Fruit fly (Drosophila melanogaster) whole organism, embryonic: ENCODE measurements around the gene Art3.

ENCODE experiments used
- Ada2b ChIP-seq: fragments of 200-800 bp; sonication (Bioruptor generic); IDR thresholded peaks from 2 replicates; pipeline ENCODE4 v1.3.6; 2022; ENCODE audit warnings: missing biosample characterization, missing genetic modification characterization
- Antp ChIP-seq: fragments of 200-800 bp; sonication (Bioruptor generic); optimal IDR thresholded peaks from 3 replicates; lab custom pipeline; 2016; ENCODE audit warnings: missing biosample characterization, missing genetic modification characterization
- Asciz ChIP-seq: fragments of 200-800 bp; sonication (Bioruptor generic); optimal IDR thresholded peaks from 2 replicates; lab custom pipeline; 2017; ENCODE audit warnings: missing biosample characterization, mild to moderate bottlenecking, missing genetic modification characterization, missing genetic modification reagents
- Atf6 ChIP-seq: fragments of 200-800 bp; sonication (Bioruptor generic); IDR thresholded peaks from 2 replicates; pipeline ENCODE4 v1.3.6; 2022; ENCODE audit warnings: missing biosample characterization, missing genetic modification characterization
- CG10462 ChIP-seq: fragments of 200-800 bp; sonication (Bioruptor generic); optimal IDR thresholded peaks from 2 replicates; lab custom pipeline; 2016; ENCODE audit warnings: missing biosample characterization, missing genetic modification characterization
- CG12236 ChIP-seq: fragments of 200-800 bp; sonication (Bioruptor generic); optimal IDR thresholded peaks from 2 replicates; lab custom pipeline; 2016; ENCODE audit warnings: missing biosample characterization, missing genetic modification characterization
- CG12659 ChIP-seq: fragments of 200-800 bp; sonication (Bioruptor generic); optimal IDR thresholded peaks from 3 replicates; lab custom pipeline; 2017; ENCODE audit warnings: mild to moderate bottlenecking, missing biosample characterization, missing genetic modification reagents, missing genetic modification characterization
- CG12744 ChIP-seq: fragments of 200-800 bp; sonication (Bioruptor generic); optimal IDR thresholded peaks from 2 replicates; lab custom pipeline; 2016; ENCODE audit warnings: missing biosample characterization, missing genetic modification characterization
- CG15601 ChIP-seq: fragments of 200-800 bp; sonication (Bioruptor generic); optimal IDR thresholded peaks from 3 replicates; lab custom pipeline; 2019; ENCODE audit warnings: missing biosample characterization, mild to moderate bottlenecking, missing genetic modification characterization, moderate library complexity
- CG18262 ChIP-seq: fragments of 200-800 bp; optimal IDR thresholded peaks from 3 replicates; lab custom pipeline; 2019; ENCODE audit warnings: missing biosample characterization, mild to moderate bottlenecking, missing genetic modification characterization, moderate library complexity
- CG2202 ChIP-seq: fragments of 200-800 bp; sonication (Bioruptor generic); optimal IDR thresholded peaks from 2 replicates; lab custom pipeline; 2018; ENCODE audit warnings: missing biosample characterization, mild to moderate bottlenecking, missing genetic modification characterization
- CG3163 ChIP-seq: fragments of 200-800 bp; sonication (Bioruptor generic); optimal IDR thresholded peaks from 3 replicates; lab custom pipeline; 2016; ENCODE audit warnings: missing biosample characterization, missing genetic modification characterization
- CG33557 ChIP-seq: fragments of 200-800 bp; sonication (Bioruptor generic); optimal IDR thresholded peaks from 2 replicates; lab custom pipeline; 2019; ENCODE audit warnings: missing biosample characterization, mild to moderate bottlenecking, missing genetic modification characterization, moderate library complexity
- CG34224 ChIP-seq: fragments of 200-800 bp; sonication (Bioruptor generic); IDR thresholded peaks from 3 replicates; pipeline ENCODE4 v1.3.6; 2022; ENCODE audit warnings: missing biosample characterization, missing genetic modification characterization; ENCODE audit not compliant: partially characterized antibody
- CG3726 ChIP-seq: fragments of 200-800 bp; sonication (Bioruptor generic); IDR thresholded peaks from 3 replicates; pipeline ENCODE4, ENCODE4 v1.3.6; 2022; ENCODE audit warnings: missing biosample characterization, missing genetic modification characterization
- CG7357 ChIP-seq: fragments of 200-800 bp; sonication (Bioruptor generic); IDR thresholded peaks from 3 replicates; pipeline ENCODE4 v1.3.6; 2022; ENCODE audit warnings: missing biosample characterization, missing genetic modification characterization
- Dbx ChIP-seq: fragments of 200-800 bp; sonication (Bioruptor generic); IDR thresholded peaks from 3 replicates; pipeline ENCODE4 v1.3.6; 2022; ENCODE audit warnings: missing biosample characterization, missing genetic modification characterization
- Doc2 ChIP-seq: fragments of 200-800 bp; sonication (Bioruptor generic); IDR thresholded peaks from 2 replicates; pipeline ENCODE4 v1.3.6; 2022; ENCODE audit warnings: missing biosample characterization, missing genetic modification characterization
- Dref ChIP-seq: fragments of 200-800 bp; sonication (Bioruptor generic); IDR thresholded peaks from 2 replicates; pipeline ENCODE4 v1.3.6; 2022; ENCODE audit warnings: missing biosample characterization, missing genetic modification characterization
- Eip74EF ChIP-seq, 2 experiments: fragments of 200-800 bp in 1 of 2; fragments of >200 bp in 1 of 2; sonication (Bioruptor generic) in 1 of 2; optimal IDR thresholded peaks; 2 replicates each; lab custom pipeline; 2017 to 2019; ENCODE audit warnings: missing biosample characterization in 2 of 2, missing genetic modification characterization in 2 of 2, mild to moderate bottlenecking in 1 of 2, moderate library complexity in 1 of 2
- H2.0 ChIP-seq: fragments of 200-800 bp; sonication (Bioruptor generic); IDR thresholded peaks from 2 replicates; pipeline ENCODE4 v1.3.6; 2022; ENCODE audit warnings: missing biosample characterization, missing genetic modification characterization
- HLH4C ChIP-seq: fragments of 200-800 bp; sonication (Bioruptor generic); IDR thresholded peaks from 3 replicates; pipeline ENCODE4 v1.3.6; 2022; ENCODE audit warnings: missing biosample characterization, missing genetic modification characterization; ENCODE audit not compliant: partially characterized antibody
- Hey ChIP-seq: fragments of 200-800 bp; sonication (Bioruptor generic); optimal IDR thresholded peaks from 3 replicates; lab custom pipeline; 2018; ENCODE audit warnings: missing biosample characterization, mild to moderate bottlenecking, missing genetic modification characterization
- Hr39 ChIP-seq: fragments of >200 bp; optimal IDR thresholded peaks from 2 replicates; lab custom pipeline; 2017
- Max ChIP-seq: fragments of 200-800 bp; sonication (Bioruptor generic); optimal IDR thresholded peaks from 2 replicates; lab custom pipeline; 2016; ENCODE audit warnings: missing biosample characterization, mild to moderate bottlenecking, missing genetic modification characterization
- Med ChIP-seq: fragments of 200-800 bp; sonication (Bioruptor generic); peaks from one replicate; lab custom pipeline; 2016; ENCODE audit warnings: missing biosample characterization, missing genetic modification characterization, mild to moderate bottlenecking, inconsistent platforms, moderate library complexity
- Sin3A ChIP-seq: fragments of >200 bp; optimal IDR thresholded peaks from 2 replicates; lab custom pipeline; 2018
- Sry-δ ChIP-seq: fragments of 200-800 bp; sonication (Bioruptor generic); optimal IDR thresholded peaks from 2 replicates; lab custom pipeline; 2016; ENCODE audit warnings: missing biosample characterization, missing genetic modification characterization
- Ssrp ChIP-seq: fragments of 200-800 bp; sonication (Bioruptor generic); optimal IDR thresholded peaks from 2 replicates; lab custom pipeline; 2018; ENCODE audit warnings: missing biosample characterization, mild to moderate bottlenecking, missing genetic modification characterization, moderate library complexity
- Xbp1 ChIP-seq: fragments of 200-800 bp; sonication (Bioruptor generic); optimal IDR thresholded peaks from 3 replicates; lab custom pipeline; 2016; ENCODE audit warnings: missing biosample characterization, mild to moderate bottlenecking, missing genetic modification characterization
- ash1 ChIP-seq: fragments of 200-800 bp; sonication (Bioruptor generic); optimal IDR thresholded peaks from 2 replicates; lab custom pipeline; 2018; ENCODE audit warnings: missing biosample characterization, mild to moderate bottlenecking, missing genetic modification characterization
- br ChIP-seq: fragments of >200 bp; optimal IDR thresholded peaks from 2 replicates; lab custom pipeline; 2017
- chm ChIP-seq: fragments of 200-800 bp; sonication (Bioruptor generic); IDR thresholded peaks from 2 replicates; pipeline ENCODE4 v1.3.6; 2022; ENCODE audit warnings: missing biosample characterization, missing genetic modification characterization
- disco-r ChIP-seq: fragments of 200-800 bp; sonication (Bioruptor generic); optimal IDR thresholded peaks from 2 replicates; lab custom pipeline; 2016; ENCODE audit warnings: missing biosample characterization, missing genetic modification characterization
- dm ChIP-seq: fragments of 200-800 bp; sonication (Bioruptor generic); optimal IDR thresholded peaks from 3 replicates; lab custom pipeline; 2016; ENCODE audit warnings: missing biosample characterization, missing genetic modification characterization
- eve ChIP-seq, 2 experiments: fragments of >200 bp; optimal IDR thresholded peaks; 2 replicates each; lab custom pipeline; 2017; ENCODE audit warnings: missing biosample characterization in 2 of 2, missing genetic modification characterization in 2 of 2
- gfzf ChIP-seq: fragments of 200-800 bp; sonication (Bioruptor generic); optimal IDR thresholded peaks from 2 replicates; lab custom pipeline; 2016; ENCODE audit warnings: missing biosample characterization, mild to moderate bottlenecking, missing genetic modification characterization, moderate library complexity
- gsb ChIP-seq: fragments of 200-800 bp; sonication (Bioruptor generic); IDR thresholded peaks from 2 replicates; pipeline ENCODE4 v1.3.6; 2022; ENCODE audit warnings: missing biosample characterization, missing genetic modification characterization
- hbn ChIP-seq: fragments of 200-800 bp; sonication (Bioruptor generic); IDR thresholded peaks from 2 replicates; pipeline ENCODE4 v1.3.6; 2022; ENCODE audit warnings: missing biosample characterization, missing genetic modification characterization; ENCODE audit not compliant: partially characterized antibody
- hkb ChIP-seq, 2 experiments: fragments of 200-800 bp in 1 of 2; fragments of >200 bp in 1 of 2; sonication (Bioruptor generic) in 1 of 2; IDR thresholded peaks in 1 of 2; optimal IDR thresholded peaks in 1 of 2; 2 replicates each; pipeline versions ENCODE4 v1.3.6 to Lab custom; 2017 to 2022; ENCODE audit warnings: missing biosample characterization in 1 of 2, missing genetic modification characterization in 1 of 2
- nmo ChIP-seq: fragments of 200-800 bp; sonication (Bioruptor generic); optimal IDR thresholded peaks from 2 replicates; lab custom pipeline; 2018; ENCODE audit warnings: missing biosample characterization, mild to moderate bottlenecking, missing genetic modification characterization, moderate library complexity
- oc ChIP-seq: fragments of 200-800 bp; sonication (Bioruptor generic); optimal IDR thresholded peaks from 2 replicates; lab custom pipeline; 2018; ENCODE audit warnings: missing biosample characterization, mild to moderate bottlenecking, missing genetic modification characterization, moderate library complexity
- odd ChIP-seq: fragments of 200-800 bp; sonication (Bioruptor generic); optimal IDR thresholded peaks from 2 replicates; lab custom pipeline; 2017; ENCODE audit warnings: missing biosample characterization, mild to moderate bottlenecking, missing genetic modification characterization
- pfk ChIP-seq: fragments of 200-800 bp; sonication (Bioruptor generic); optimal IDR thresholded peaks from 2 replicates; lab custom pipeline; 2018; ENCODE audit warnings: missing biosample characterization, mild to moderate bottlenecking, missing genetic modification characterization, moderate library complexity
- repo ChIP-seq: fragments of 200-800 bp; sonication (Bioruptor generic); optimal IDR thresholded peaks from 2 replicates; lab custom pipeline; 2016; ENCODE audit warnings: missing biosample characterization, missing genetic modification characterization
- row ChIP-seq: fragments of 200-800 bp; sonication (Bioruptor generic); IDR thresholded peaks from 3 replicates; pipeline ENCODE4 v1.3.6; 2022; ENCODE audit warnings: missing biosample characterization, missing genetic modification characterization
- sens ChIP-seq: fragments of 200-800 bp; sonication (Bioruptor generic); peaks from one replicate; lab custom pipeline; 2016; ENCODE audit warnings: missing biosample characterization, missing genetic modification characterization
- ssp ChIP-seq: fragments of 200-800 bp; sonication (Bioruptor generic); IDR thresholded peaks from 2 replicates; pipeline ENCODE4 v1.3.6; 2022; ENCODE audit warnings: missing biosample characterization, missing genetic modification characterization
- stc ChIP-seq: fragments of 200-800 bp; sonication (Bioruptor generic); IDR thresholded peaks from 2 replicates; pipeline ENCODE4 v1.3.6; 2022; ENCODE audit warnings: missing biosample characterization, missing genetic modification characterization
- tll ChIP-seq, 2 experiments: fragments of 200-800 bp in 1 of 2; fragments of >200 bp in 1 of 2; sonication (Bioruptor generic) in 1 of 2; optimal IDR thresholded peaks; 2 replicates each; lab custom pipeline; 2017 to 2019; ENCODE audit warnings: missing biosample characterization in 2 of 2, missing genetic modification characterization in 2 of 2, mild to moderate bottlenecking in 1 of 2, moderate library complexity in 1 of 2
- tna ChIP-seq: fragments of 200-800 bp; sonication (Bioruptor generic); IDR thresholded peaks from 2 replicates; pipeline ENCODE4 v1.3.6; 2022; ENCODE audit warnings: missing biosample characterization, missing genetic modification characterization; ENCODE audit not compliant: partially characterized antibody
- z ChIP-seq: fragments of 200-800 bp; sonication (Bioruptor generic); IDR thresholded peaks from 3 replicates; pipeline ENCODE4 v1.3.6; 2022; ENCODE audit warnings: missing biosample characterization, missing genetic modification characterization

The Art3 gene

DNA sequence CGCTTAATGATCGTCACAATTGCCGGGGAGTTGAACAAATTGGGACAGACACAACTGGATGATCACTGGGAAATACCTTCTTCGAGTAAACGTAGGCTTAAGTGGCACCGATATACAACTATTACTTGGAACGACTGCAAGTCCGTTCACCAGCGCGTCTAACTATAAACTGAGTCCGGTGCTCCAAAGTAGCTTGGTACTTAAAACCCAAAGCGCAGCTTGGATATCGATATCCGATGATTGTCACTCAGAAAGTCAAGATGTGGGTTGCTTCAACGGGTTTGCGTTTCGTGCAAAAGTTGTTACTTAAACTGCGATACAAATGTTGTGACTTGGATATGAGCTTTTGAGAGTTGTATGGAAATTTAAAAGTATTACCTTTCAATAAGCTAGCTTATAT, 22.9 kb downstream of the Art3 start, which contains the start of gene Spn88Ea (continued):
- TF ChIP-seq CG2202 (no peak), CG33557 (GFP tag; lab: Kevin White, UChicago) (no peak), hbn (no peak), nmo (no peak), disco-r (GFP tag; lab: Kevin White, UChicago) (no peak), Dref (GFP tag; lab: Robert Waterston, UW) (peak; percentile 65), CG12659 (peak; percentile 20), ash1 (no peak), CG3163 (no peak), oc (peak; percentile 65), eve (GFP tag; optimal IDR thresholded peaks at IDR 0.05; lab: Kevin White, UChicago) (no peak), br (lab: Kevin White, UChicago) (no peak), Asciz (GFP tag; lab: Kevin White, UChicago) (no peak), stc (no peak), Antp (GFP tag; lab: Kevin White, UChicago) (no peak), Hr39 (no peak), repo (GFP tag; lab: Kevin White, UChicago) (no peak), pfk (GFP tag; lab: Kevin White, UChicago) (no peak), Eip74EF (GFP tag; optimal IDR thresholded peaks at IDR 0.05; lab: Kevin White, UChicago) (no peak), Hey (no peak), CG12236 (GFP tag; lab: Kevin White, UChicago) (no peak), chm (GFP tag; lab: Robert Waterston, UW) (peak; percentile 39; the same call in 1 of the 2 replicates), tna (GFP tag; lab: Robert Waterston, UW) (peak; percentile 23; the same call in 1 of the 2 replicates), Atf6 (no peak), Ada2b (GFP tag; lab: Robert Waterston, UW) (no peak), dm (no peak), Med (GFP tag; lab: Kevin White, UChicago) (peak; percentile 70), CG10462 (GFP tag; lab: Kevin White, UChicago) (no peak), H2.0 (GFP tag; lab: Robert Waterston, UW) (no peak), CG15601 (tag; lab: Kevin White, UChicago) (no peak), CG7357 (GFP tag; lab: Robert Waterston, UW) (no peak), Sin3A (no peak), Max (no peak), CG18262 (no peak), sens (GFP tag; lab: Kevin White, UChicago) (peak; percentile 63), odd (no peak), Dbx (GFP tag; lab: Robert Waterston, UW) (no peak), tll (GFP tag; optimal IDR thresholded peaks at IDR 0.05; lab: Kevin White, UChicago) (no peak), HLH4C (GFP tag; lab: Robert Waterston, UW) (peak; percentile 55), Ssrp (tag; lab: Kevin White, UChicago) (no peak), z (GFP tag; lab: Robert Waterston, UW) (no peak), Sry-δ (GFP tag; lab: Kevin White, UChicago) (peak; percentile 28), gfzf (no peak), ssp (GFP tag; lab: Robert Waterston, UW) (peak; percentile 33; the same call in 1 of the 2 replicates), CG3726 (GFP tag; lab: Robert Waterston, UW) (no peak), CG34224 (GFP tag; lab: Robert Waterston, UW) (peak; percentile 33; the same call in 1 of the 3 replicates), row (peak; percentile 57), Xbp1 (GFP tag; lab: Kevin White, UChicago) (no peak), CG12744 (GFP tag; lab: Kevin White, UChicago) (no peak), Doc2 (GFP tag; lab: Robert Waterston, UW) (no peak), gsb (GFP tag; lab: Robert Waterston, UW) (no peak), hkb (optimal IDR thresholded peaks at IDR 0.05; lab: Kevin White, UChicago) (no peak), hkb (GFP tag; IDR thresholded peaks at IDR 0.05; lab: Robert Waterston, UW) (no peak)
